Fruit fly (Drosophila melanogaster) whole organism, wandering third instar larva: ENCODE data around the gene Or85f.

Experiments
- Abd-B ChIP-seq: fragments of >200 bp; optimal IDR thresholded peaks from 2 replicates; lab custom pipeline; 2017; ENCODE audit warnings: missing biosample characterization, missing genetic modification characterization
- CG32264 ChIP-seq: fragments of 200-800 bp; sonication (Bioruptor generic); optimal IDR thresholded peaks from 2 replicates; lab custom pipeline; 2016; ENCODE audit warnings: missing biosample characterization, missing genetic modification characterization
- CG9705 ChIP-seq: fragments of 200-800 bp; sonication (Bioruptor generic); optimal IDR thresholded peaks from 2 replicates; lab custom pipeline; 2018; ENCODE audit warnings: missing biosample characterization, mild to moderate bottlenecking, missing genetic modification characterization
- CrebA ChIP-seq: fragments of 200-800 bp; sonication (Bioruptor generic); optimal IDR thresholded peaks from 2 replicates; lab custom pipeline; 2016; ENCODE audit warnings: missing biosample characterization, mild to moderate bottlenecking, missing genetic modification characterization, borderline replicate concordance
- Dfd ChIP-seq: fragments of >200 bp; optimal IDR thresholded peaks from 2 replicates; lab custom pipeline; 2017; ENCODE audit warnings: missing biosample characterization, missing genetic modification characterization
- Dif ChIP-seq: fragments of 200-275, 200-300 bp; sonication (Bioruptor generic); optimal IDR thresholded peaks from 2 replicates; lab custom pipeline; 2018; ENCODE audit warnings: missing biosample characterization, missing genetic modification characterization; ENCODE audit not compliant: partially characterized antibody
- GATAd ChIP-seq: sonication (Bioruptor generic); optimal IDR thresholded peaks from 2 replicates; lab custom pipeline; 2016; ENCODE audit warnings: missing biosample characterization, missing genetic modification characterization
- Hnf4 ChIP-seq: fragments of 200-800 bp; sonication (Bioruptor generic); optimal IDR thresholded peaks from 2 replicates; lab custom pipeline; 2016; ENCODE audit warnings: missing biosample characterization, mild to moderate bottlenecking, missing genetic modification characterization
- Hr83 ChIP-seq: fragments of 200-300 bp; sonication (Bioruptor generic); optimal IDR thresholded peaks from 2 replicates; lab custom pipeline; 2016; ENCODE audit warnings: missing biosample characterization, mild to moderate bottlenecking, missing genetic modification characterization, moderate library complexity; ENCODE audit not compliant: poor library complexity, severe bottlenecking
- Jra ChIP-seq: sonication (Bioruptor generic); optimal IDR thresholded peaks from 2 replicates; lab custom pipeline; 2016; ENCODE audit warnings: missing biosample characterization, missing genetic modification characterization
- Myc ChIP-seq: fragments of >200 bp; optimal IDR thresholded peaks from 2 replicates; lab custom pipeline; 2017
- OdsH ChIP-seq: fragments of 200-800 bp; sonication (Bioruptor generic); optimal IDR thresholded peaks from 2 replicates; lab custom pipeline; 2016; ENCODE audit warnings: missing biosample characterization, mild to moderate bottlenecking, missing genetic modification characterization
- Rel ChIP-seq, 2 experiments: fragments of 200-800 bp; sonication (Bioruptor generic) in 1 of 2; optimal IDR thresholded peaks; 2 replicates in 1 of 2; 3 replicates in 1 of 2; lab custom pipeline; 2016 to 2019; ENCODE audit warnings: mild to moderate bottlenecking in 2 of 2, missing biosample characterization in 2 of 2, missing genetic modification characterization in 2 of 2, moderate library complexity in 1 of 2
- Sp1 ChIP-seq: fragments of 200-800 bp; sonication (Bioruptor generic); optimal IDR thresholded peaks from 3 replicates; lab custom pipeline; 2019; ENCODE audit warnings: missing biosample characterization, mild to moderate bottlenecking, missing genetic modification characterization, moderate library complexity
- Vsx2 ChIP-seq: fragments of 200-300, 225-300 bp; sonication (Bioruptor generic); optimal IDR thresholded peaks from 2 replicates; lab custom pipeline; 2018; ENCODE audit warnings: missing biosample characterization, missing genetic modification characterization; ENCODE audit not compliant: partially characterized antibody
- br ChIP-seq: fragments of 200-800 bp; sonication (Bioruptor generic); optimal IDR thresholded peaks from 2 replicates; lab custom pipeline; 2016; ENCODE audit warnings: missing biosample characterization, missing genetic modification characterization
- brk ChIP-seq: fragments of 200-800 bp; sonication (Bioruptor generic); optimal IDR thresholded peaks from 2 replicates; lab custom pipeline; 2016; ENCODE audit warnings: missing biosample characterization, mild to moderate bottlenecking, missing genetic modification characterization
- dl ChIP-seq, 2 experiments: fragments of 175-275, 200-275 bp in 1 of 2; fragments of 200-275 bp in 1 of 2; sonication (Bioruptor generic); optimal IDR thresholded peaks; lab custom pipeline; 2018; ENCODE audit warnings: mild to moderate bottlenecking in 2 of 2, missing biosample characterization in 2 of 2, missing genetic modification characterization in 2 of 2, moderate library complexity in 2 of 2; ENCODE audit not compliant: partially characterized antibody in 2 of 2, insufficient read depth in 1 of 2
- dmrt93B ChIP-seq: fragments of 200-800 bp; sonication (Bioruptor generic); optimal IDR thresholded peaks from 2 replicates; lab custom pipeline; 2018; ENCODE audit warnings: missing biosample characterization, mild to moderate bottlenecking, missing genetic modification characterization
- foxo ChIP-seq, 2 experiments: fragments of 200-800 bp; sonication (Bioruptor generic); optimal IDR thresholded peaks; 2 replicates in 1 of 2; 3 replicates in 1 of 2; lab custom pipeline; 2016 to 2017; ENCODE audit warnings: missing biosample characterization in 2 of 2, missing genetic modification characterization in 2 of 2
- fru ChIP-seq: fragments of 200-800 bp; sonication (Bioruptor generic); optimal IDR thresholded peaks from 3 replicates; lab custom pipeline; 2016; ENCODE audit warnings: missing biosample characterization, mild to moderate bottlenecking, missing genetic modification characterization
- h ChIP-seq: fragments of 200-800 bp; sonication (Bioruptor generic); optimal IDR thresholded peaks from 3 replicates; lab custom pipeline; 2016; ENCODE audit warnings: missing biosample characterization, mild to moderate bottlenecking, missing genetic modification characterization
- jim ChIP-seq: fragments of 175-275, 200-325 bp; sonication (Bioruptor generic); optimal IDR thresholded peaks from 2 replicates; lab custom pipeline; 2016; ENCODE audit warnings: missing biosample characterization, mild to moderate bottlenecking, missing genetic modification characterization
- lola ChIP-seq: fragments of >200 bp; optimal IDR thresholded peaks from 2 replicates; lab custom pipeline; 2017; ENCODE audit warnings: missing biosample characterization, missing genetic modification characterization
- psq ChIP-seq: fragments of 200-800 bp; sonication (Bioruptor generic); optimal IDR thresholded peaks from 3 replicates; lab custom pipeline; 2017; ENCODE audit warnings: missing biosample characterization, mild to moderate bottlenecking, missing genetic modification characterization, moderate library complexity
- sage ChIP-seq: fragments of 200-800 bp; sonication (Bioruptor generic); optimal IDR thresholded peaks from 2 replicates; lab custom pipeline; 2016; ENCODE audit warnings: missing biosample characterization, mild to moderate bottlenecking, missing genetic modification characterization
- sv ChIP-seq: fragments of 200-800 bp; sonication (Bioruptor generic); optimal IDR thresholded peaks from 3 replicates; lab custom pipeline; 2016; ENCODE audit warnings: missing biosample characterization, missing genetic modification characterization
- tai ChIP-seq: sonication (Bioruptor generic); optimal IDR thresholded peaks from 2 replicates; lab custom pipeline; 2016; ENCODE audit warnings: missing biosample characterization, missing genetic modification characterization
- usp ChIP-seq: fragments of >200 bp; optimal IDR thresholded peaks from 2 replicates; lab custom pipeline; 2017; ENCODE audit warnings: missing biosample characterization, missing genetic modification characterization
- woc ChIP-seq: sonication (Bioruptor generic); optimal IDR thresholded peaks from 2 replicates; lab custom pipeline; 2016; ENCODE audit warnings: missing biosample characterization, mild to moderate bottlenecking, missing genetic modification characterization

Or85f gene

dm6 chr3R:9408069-9408468, 10.1 kb downstream of the Or85f start, which contains the start of gene CG44261:
TSS of gene CG44261 (minus strand) at chr3R:9408169.
- no peak for TF ChIP-seq CrebA (GFP tag; lab: Kevin White, UChicago)
- TF ChIP-seq Hnf4 (GFP tag; lab: Kevin White, UChicago), result no peak
- TF ChIP-seq br (GFP tag; lab: Kevin White, UChicago), result no peak
- no peak for TF ChIP-seq brk (GFP tag; lab: Kevin White, UChicago)
- TF ChIP-seq h (GFP tag; lab: Kevin White, UChicago), result no peak

dm6 chr3R:9410182-9410581, 12.2 kb downstream of the Or85f start, which contains the start of gene betaTub85D:
TSS of gene betaTub85D (minus strand) at chr3R:9410282.
- no peak for TF ChIP-seq GATAd
- TF ChIP-seq CG32264 (GFP tag; lab: Kevin White, UChicago), result no peak
- TF ChIP-seq dmrt93B (GFP tag; lab: Kevin White, UChicago), result no peak
- TF ChIP-seq Dfd (GFP tag; lab: Kevin White, UChicago), result no peak
- no peak for TF ChIP-seq Abd-B (GFP tag; lab: Kevin White, UChicago)
- TF ChIP-seq usp (GFP tag; lab: Kevin White, UChicago), result no peak
- no peak for TF ChIP-seq br (GFP tag; lab: Kevin White, UChicago)
- no peak for TF ChIP-seq Hnf4 (GFP tag; lab: Kevin White, UChicago)
- TF ChIP-seq brk (GFP tag; lab: Kevin White, UChicago), result no peak
- no peak for TF ChIP-seq Rel (GFP tag; optimal IDR thresholded peaks at IDR 0.05; lab: Kevin White, UChicago)
- no peak for TF ChIP-seq Rel (tag; optimal IDR thresholded peaks at IDR 0.05; lab: Kevin White, UChicago)
- TF ChIP-seq jim, result no peak
- TF ChIP-seq woc, result no peak
- TF ChIP-seq Dif (GFP tag; lab: Kevin White, UChicago), result no peak
- no peak for TF ChIP-seq sv
- TF ChIP-seq Hr83, result no peak

- peak; percentile 35 for TF ChIP-seq Myc (lab: Kevin White, UChicago)
- no peak for TF ChIP-seq brk (GFP tag; lab: Kevin White, UChicago)
- no peak for TF ChIP-seq CG32264 (GFP tag; lab: Kevin White, UChicago)
- TF ChIP-seq foxo (GFP tag; optimal IDR thresholded peaks at IDR 0.05; lab: Kevin White, UChicago), result no peak
These were observed 14.1 kb downstream of the Or85f start, which contains the start of the genes Task7 and alpha-Man-IIa for dm6 chr3R:9411928-9412640. TSS of gene Task7 (minus strand) at chr3R:9412293. TSS of gene alpha-Man-IIa (plus strand) at chr3R:9412548.

- TF ChIP-seq psq (GFP tag; lab: Kevin White, UChicago) (no peak), tai (GFP tag; lab: Kevin White, UChicago) (no peak), Jra (GFP tag; lab: Kevin White, UChicago) (no peak), CG9705 (GFP tag; lab: Kevin White, UChicago) (no peak), CG32264 (GFP tag; lab: Kevin White, UChicago) (no peak), GATAd (no peak)
These were observed 19.0 kb downstream of the Or85f start for dm6 chr3R:9416951-9417350.

dm6 chr3R:9417577-9418334, 19.8 kb downstream of the Or85f start, which contains the start of gene ps:
TSS of gene ps (plus strand) at chr3R:9417940.
- TF ChIP-seq CG32264 (GFP tag; lab: Kevin White, UChicago), result no peak
- TF ChIP-seq dl (GFP tag; optimal IDR thresholded peaks at IDR 0.05; lab: Kevin White, UChicago; ENCODE audit: insufficient read depth in 1 of 2, partially characterized antibody in 2 of 2), result peak in 1 of 2 experiments; percentile 73
- no peak for TF ChIP-seq CrebA (GFP tag; lab: Kevin White, UChicago)
- TF ChIP-seq Abd-B (GFP tag; lab: Kevin White, UChicago), result no peak
- peak; percentile 5 for TF ChIP-seq jim
- no peak for TF ChIP-seq fru (GFP tag; lab: Kevin White, UChicago)
- peak; percentile 56 for TF ChIP-seq Rel (GFP tag; optimal IDR thresholded peaks at IDR 0.05; lab: Kevin White, UChicago)
- TF ChIP-seq Rel (tag; optimal IDR thresholded peaks at IDR 0.05; lab: Kevin White, UChicago), result peak; percentile 0
- no peak for TF ChIP-seq br (GFP tag; lab: Kevin White, UChicago)
- no peak for TF ChIP-seq Vsx2 (GFP tag; lab: Kevin White, UChicago)
- TF ChIP-seq Dif (GFP tag; lab: Kevin White, UChicago), result peak; percentile 63
- no peak for TF ChIP-seq Sp1 (GFP tag; lab: Kevin White, UChicago)
- TF ChIP-seq sage, result peak; percentile 76
- peak in 1 of 2 experiments; percentile 1 for TF ChIP-seq foxo (GFP tag; optimal IDR thresholded peaks at IDR 0.05; lab: Kevin White, UChicago)
- TF ChIP-seq lola (GFP tag; lab: Kevin White, UChicago), result no peak
- TF ChIP-seq OdsH (GFP tag; lab: Kevin White, UChicago), result no peak
- TF ChIP-seq tai (GFP tag; lab: Kevin White, UChicago), result no peak
- TF ChIP-seq Jra (GFP tag; lab: Kevin White, UChicago), result no peak
